Worm (Caenorhabditis elegans): ENCODE measurements around the gene oac-10.

DNA sequence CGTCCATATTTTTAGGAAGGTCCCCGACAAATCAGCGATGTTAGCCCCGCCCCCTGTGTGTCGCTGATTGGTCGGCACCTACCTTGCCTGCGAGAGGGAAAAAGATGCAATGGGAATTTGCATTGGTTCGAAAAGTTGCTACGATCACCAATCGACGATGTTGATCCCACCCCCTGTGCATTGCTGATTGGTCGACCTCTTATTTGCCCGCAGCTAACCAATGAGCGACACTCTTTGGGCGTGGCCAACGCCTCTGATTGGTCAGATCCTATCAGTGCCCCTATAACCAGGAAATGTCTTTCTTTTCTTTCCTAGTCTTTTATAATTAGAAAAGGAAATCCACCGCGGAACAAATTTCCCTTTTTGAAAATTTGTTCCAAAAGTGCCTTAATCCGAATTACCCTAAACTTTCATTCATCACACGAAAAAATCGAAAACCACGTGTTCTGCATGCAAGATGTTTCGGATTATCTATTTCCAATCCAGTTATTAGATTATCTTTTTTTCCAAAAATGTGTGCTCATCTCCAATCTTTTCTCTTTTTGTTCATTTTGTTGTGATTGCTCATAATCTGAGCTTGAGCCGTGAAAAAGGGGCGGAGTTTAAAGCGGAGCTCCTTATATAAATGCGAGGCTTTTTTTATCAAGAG lies 48.4 kb downstream of the oac-10 start:
- TF ChIP-seq ztf-11 (tag; optimal IDR thresholded peaks at IDR 0.05) (no peak), zag-1 (tag; optimal IDR thresholded peaks at IDR 0.05) (no peak), efl-3 (GFP tag; optimal IDR thresholded peaks at IDR 0.05) (no peak), nhr-19 (GFP tag; conservative IDR thresholded peaks at IDR 0.05) (no peak)

All from whole organism, L1 larva.